In genomic region chrII:10986461-10987090, ce11 we compare ENCODE assay signal across 7 worm cellular contexts.
A peak's percentile ranks its signal among the peaks of the same experiment; 100 is the strongest.
TF ChIP-seq lines count a peak whose summit lies in the region.

No protein-coding gene starts in this region.

TF ChIP-seq in whole organism, L1 larva, 84 proteins besides CTCF, POLR2A, EP300 and RAD21:
- TF ChIP-seq ztf-11 (tag; optimal IDR thresholded peaks at IDR 0.05; lab: Kevin White, UChicago) (peak in 1 of 2 experiments; percentile 14), nhr-85 (tag; lab: Kevin White, UChicago) (peak; percentile 57), tbx-2 (tag; optimal IDR thresholded peaks at IDR 0.05; lab: Kevin White, UChicago) (peak; percentile 24), elt-3 (tag; optimal IDR thresholded peaks at IDR 0.05; lab: Kevin White, UChicago) (no peak), mdl-1 (tag; optimal IDR thresholded peaks at IDR 0.05; lab: Kevin White, UChicago) (no peak), hlh-4 (tag; optimal IDR thresholded peaks at IDR 0.05; lab: Kevin White, UChicago) (no peak), ceh-63 (GFP tag; optimal IDR thresholded peaks at IDR 0.05; lab: Kevin White, UChicago) (no peak)

TF ChIP-seq in whole organism, L2 larva, 48 proteins besides CTCF, POLR2A, EP300 and RAD21:
- TF ChIP-seq nhr-10 (tag; optimal IDR thresholded peaks at IDR 0.05; lab: Kevin White, UChicago) (no peak), unc-55 (GFP tag; optimal IDR thresholded peaks at IDR 0.05; lab: Kevin White, UChicago) (peak; percentile 44), blmp-1 (tag; optimal IDR thresholded peaks at IDR 0.05; lab: Kevin White, UChicago; ENCODE audit: insufficient read depth) (no peak), dmd-4 (tag; optimal IDR thresholded peaks at IDR 0.05; lab: Kevin White, UChicago) (no peak), nhr-11 (tag; optimal IDR thresholded peaks at IDR 0.05; lab: Kevin White, UChicago) (no peak), nhr-237 (tag; optimal IDR thresholded peaks at IDR 0.05; lab: Kevin White, UChicago) (no peak), mab-5 (tag; optimal IDR thresholded peaks at IDR 0.05; lab: Kevin White, UChicago) (peak; percentile 31)

TF ChIP-seq in whole organism, L3 larva, 47 proteins besides CTCF, POLR2A, EP300 and RAD21:
- TF ChIP-seq lin-15B (tag; optimal IDR thresholded peaks at IDR 0.05; lab: Kevin White, UChicago) (no peak), nhr-28 (tag; optimal IDR thresholded peaks at IDR 0.05; lab: Kevin White, UChicago) (no peak), lin-39 (tag; optimal IDR thresholded peaks at IDR 0.05; lab: Kevin White, UChicago) (peak; percentile 56), R02D3.7 (tag; optimal IDR thresholded peaks at IDR 0.05; lab: Kevin White, UChicago) (no peak), egl-5 (tag; optimal IDR thresholded peaks at IDR 0.05; lab: Kevin White, UChicago) (no peak), fos-1 (tag; optimal IDR thresholded peaks at IDR 0.05; lab: Kevin White, UChicago) (no peak), daf-12 (tag; optimal IDR thresholded peaks at IDR 0.05; lab: Kevin White, UChicago) (no peak)

TF ChIP-seq in whole organism, L4 larva, 104 proteins besides CTCF, POLR2A, EP300 and RAD21:
- TF ChIP-seq ZK337.2 (GFP tag; IDR thresholded peaks at IDR 0.05; lab: Robert Waterston, UW), result no peak
- TF ChIP-seq nhr-25 (tag; optimal IDR thresholded peaks at IDR 0.05; lab: Kevin White, UChicago; ENCODE audit: borderline replicate concordance, insufficient read depth), result no peak
- TF ChIP-seq egl-43 (GFP tag; IDR thresholded peaks at IDR 0.05; lab: Robert Waterston, UW), result 0 out of 2 replicates have a peak, but pooled peaks have one; percentile 26
- no peak for TF ChIP-seq lin-15B (tag; optimal IDR thresholded peaks at IDR 0.05; lab: Kevin White, UChicago)
- TF ChIP-seq aha-1 (tag; lab: Kevin White, UChicago), result peak; percentile 60
- TF ChIP-seq saeg-2 (GFP tag; IDR thresholded peaks at IDR 0.05; lab: Robert Waterston, UW), result no peak
- no peak for TF ChIP-seq mdt-29 (GFP tag; IDR thresholded peaks at IDR 0.05; lab: Robert Waterston, UW)
- no peak for TF ChIP-seq fos-1 (tag; optimal IDR thresholded peaks at IDR 0.05; lab: Kevin White, UChicago)
- no peak for TF ChIP-seq ceh-44 (GFP tag; IDR thresholded peaks at IDR 0.05; lab: Robert Waterston, UW)
- TF ChIP-seq set-16 (GFP tag; IDR thresholded peaks at IDR 0.05; lab: Robert Waterston, UW), result peak; percentile 44
- TF ChIP-seq unc-62 (GFP tag; optimal IDR thresholded peaks at IDR 0.05 in 1 of 2; lab: Kevin White, UChicago), result peak in 1 of 2 experiments; percentile 82
- TF ChIP-seq unc-62 (tag; optimal IDR thresholded peaks at IDR 0.05; lab: Kevin White, UChicago), result no peak
- TF ChIP-seq duxl-1 (tag; optimal IDR thresholded peaks at IDR 0.05; lab: Kevin White, UChicago; ENCODE audit: poor library complexity), result no peak
- no peak for TF ChIP-seq ceh-20 (GFP tag; IDR thresholded peaks at IDR 0.05; lab: Robert Waterston, UW)
- TF ChIP-seq madf-9 (GFP tag; conservative IDR thresholded peaks at IDR 0.05; lab: Robert Waterston, UW), result no peak
- TF ChIP-seq nhr-237 (tag; optimal IDR thresholded peaks at IDR 0.05; lab: Kevin White, UChicago), result no peak
- TF ChIP-seq lin-29 (GFP tag; IDR thresholded peaks at IDR 0.05; lab: Robert Waterston, UW), result no peak
- TF ChIP-seq Y105C5A.15 (GFP tag; IDR thresholded peaks at IDR 0.05; lab: Robert Waterston, UW), result no peak

TF ChIP-seq in whole organism, late embryonic, 69 proteins besides CTCF, POLR2A, EP300 and RAD21:
- no peak for TF ChIP-seq pag-3 (tag; optimal IDR thresholded peaks at IDR 0.05; lab: Kevin White, UChicago; ENCODE audit: borderline replicate concordance)
- peak; percentile 25 for TF ChIP-seq unc-55 (GFP tag; optimal IDR thresholded peaks at IDR 0.05; lab: Kevin White, UChicago)
- no peak for TF ChIP-seq nhr-232 (tag; optimal IDR thresholded peaks at IDR 0.05; lab: Kevin White, UChicago)

TF ChIP-seq in whole organism, mixed stage, embryonic, 35 proteins besides CTCF, POLR2A, EP300 and RAD21:
- TF ChIP-seq cnd-1 (tag; optimal IDR thresholded peaks at IDR 0.05; lab: Kevin White, UChicago), result peak; percentile 58
- no peak for TF ChIP-seq M03D4.4 (tag; optimal IDR thresholded peaks at IDR 0.05; lab: Kevin White, UChicago)
- TF ChIP-seq sptf-1 (tag; optimal IDR thresholded peaks at IDR 0.05; lab: Kevin White, UChicago), result peak; percentile 11
- peak; percentile 58 for TF ChIP-seq lin-32 (GFP tag; optimal IDR thresholded peaks at IDR 0.05; lab: Kevin White, UChicago)
- no peak for TF ChIP-seq lsy-2 (tag; optimal IDR thresholded peaks at IDR 0.05; lab: Kevin White, UChicago)
- TF ChIP-seq unc-62 (GFP tag; optimal IDR thresholded peaks at IDR 0.05; lab: Kevin White, UChicago), result peak; percentile 9

TF ChIP-seq in whole organism, young adult, 124 proteins besides CTCF, POLR2A, EP300 and RAD21:
- TF ChIP-seq zfh-2 (GFP tag; conservative IDR thresholded peaks at IDR 0.05; lab: Robert Waterston, UW), result 0 out of 2 replicates have a peak, but pooled peaks have one; percentile 49
- TF ChIP-seq pha-4 (tag; optimal IDR thresholded peaks at IDR 0.05; lab: Kevin White, UChicago), result no peak
TF ChIP-seq in whole organism, young adult: peak in this region for 1.
